Fruit fly (Drosophila melanogaster) whole organism, pupa: ENCODE measurements around the gene CG5276.

Source experiments
- CG34367 ChIP-seq: fragments of 200-800 bp; sonication (Bioruptor generic); optimal IDR thresholded peaks from 2 replicates; lab custom pipeline; 2018; ENCODE audit warnings: missing biosample characterization, mild to moderate bottlenecking, missing genetic modification characterization
- CG8301 ChIP-seq: fragments of 200-800 bp; sonication (Bioruptor generic); optimal IDR thresholded peaks from 2 replicates; lab custom pipeline; 2018; ENCODE audit warnings: missing biosample characterization, mild to moderate bottlenecking, missing genetic modification characterization
- CG9948 ChIP-seq: fragments of 200-800 bp; sonication (Bioruptor generic); optimal IDR thresholded peaks from 2 replicates; lab custom pipeline; 2018; ENCODE audit warnings: missing biosample characterization, mild to moderate bottlenecking, missing genetic modification characterization, moderate library complexity
- EcR ChIP-seq: fragments of 200-800 bp; sonication (Bioruptor generic); optimal IDR thresholded peaks from 3 replicates; lab custom pipeline; 2019; ENCODE audit warnings: missing biosample characterization, missing genetic modification characterization, mild to moderate bottlenecking, moderate library complexity, missing genetic modification reagents
- Pif1A ChIP-seq: fragments of 200-800 bp; sonication (Bioruptor generic); optimal IDR thresholded peaks from 3 replicates; lab custom pipeline; 2016; ENCODE audit warnings: missing biosample characterization, missing genetic modification characterization
- gl ChIP-seq: fragments of 200-800 bp; sonication (Bioruptor generic); optimal IDR thresholded peaks from 2 replicates; lab custom pipeline; 2018; ENCODE audit warnings: missing biosample characterization, mild to moderate bottlenecking, missing genetic modification characterization
- rn ChIP-seq: fragments of 200-800 bp; sonication (Bioruptor generic); IDR thresholded peaks from 2 replicates; pipeline ENCODE4 v1.3.6; 2022; ENCODE audit warnings: missing biosample characterization, missing genetic modification characterization

dm6 chr3R:11451207-11451841 lies 19.8 kb downstream of the CG5276 start, which contains the start of gene sals:
- no peak for TF ChIP-seq EcR (GFP tag; lab: Kevin White, UChicago)
- TF ChIP-seq CG8301 (tag; lab: Kevin White, UChicago) = no peak
- TF ChIP-seq gl = no peak
- no peak for TF ChIP-seq rn (GFP tag; lab: Robert Waterston, UW)
- TF ChIP-seq CG9948 = no peak
- no peak for TF ChIP-seq CG34367 (tag; lab: Kevin White, UChicago)
- TF ChIP-seq Pif1A (GFP tag; lab: Kevin White, UChicago) = no peak
